Fruit fly (Drosophila melanogaster) whole organism, pupa: ENCODE results near the gene pit.

ENCODE experiments used
- CG32121 ChIP-seq: fragments of 200-800 bp; sonication (Bioruptor generic); IDR thresholded peaks from 2 replicates; pipeline ENCODE4 v1.3.6; 2022; ENCODE audit warnings: missing biosample characterization, missing genetic modification characterization
- CG4496 ChIP-seq: fragments of 200-800 bp; sonication (Bioruptor generic); IDR thresholded peaks from 3 replicates; pipeline ENCODE4 v1.3.6; 2022; ENCODE audit warnings: missing biosample characterization, missing genetic modification characterization
- CG8159 ChIP-seq: fragments of 200-800 bp; sonication (Bioruptor generic); optimal IDR thresholded peaks from 3 replicates; lab custom pipeline; 2018; ENCODE audit warnings: missing biosample characterization, mild to moderate bottlenecking, missing genetic modification characterization, moderate library complexity
- rn ChIP-seq: fragments of 200-800 bp; sonication (Bioruptor generic); IDR thresholded peaks from 2 replicates; pipeline ENCODE4 v1.3.6; 2022; ENCODE audit warnings: missing biosample characterization, missing genetic modification characterization

DNA sequence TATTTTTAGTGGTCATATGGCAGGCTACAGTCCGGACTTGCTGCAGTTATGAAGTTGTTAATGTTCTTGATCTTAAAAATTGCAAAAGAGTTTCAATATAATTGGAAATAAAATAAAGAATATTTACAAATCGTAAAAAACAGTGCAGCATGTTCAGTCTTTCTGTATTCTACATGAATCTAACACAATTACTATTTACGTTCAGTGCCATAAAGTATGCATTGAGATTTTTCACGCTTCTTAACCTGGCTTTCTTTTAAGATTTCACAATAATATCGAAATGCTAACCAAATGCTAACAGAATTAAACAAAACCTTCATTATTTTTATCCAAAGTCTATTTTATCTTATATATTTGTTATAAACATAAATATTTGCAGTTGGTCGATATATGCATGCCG is 38.5 kb downstream of the pit start:
- TF ChIP-seq CG8159 (tag; lab: Kevin White, UChicago) (no peak), CG32121 (no peak), rn (no peak), CG4496 (GFP tag; lab: Robert Waterston, UW) (no peak)
